Fruit fly (Drosophila melanogaster): ENCODE results near the gene CG2200.
A peak's percentile ranks its signal among the peaks of the same experiment; 100 is the strongest.

CG2200 gene

dm6 chrX:13143100-13143499, 49.0 kb downstream of the CG2200 start (continued):
- TF ChIP-seq CG13123 (GFP tag; optimal IDR thresholded peaks at IDR 0.05) (no peak), TFAM (GFP tag; optimal IDR thresholded peaks at IDR 0.05) (no peak), slp2 (GFP tag; optimal IDR thresholded peaks at IDR 0.05) (no peak), CG32532 (GFP tag; IDR thresholded peaks at IDR 0.05) (peak; percentile 28; the same call in 1 of the 2 replicates), CG15269 (tag; optimal IDR thresholded peaks at IDR 0.05) (peak; percentile 54), CG17912 (GFP tag; optimal IDR thresholded peaks at IDR 0.05) (no peak), twi (tag; optimal IDR thresholded peaks at IDR 0.05) (no peak), cato (GFP tag; optimal IDR thresholded peaks at IDR 0.05; ENCODE audit: borderline replicate concordance) (no peak), croc (GFP tag; conservative IDR thresholded peaks at IDR 0.05) (no peak), sqz (GFP tag; optimal IDR thresholded peaks at IDR 0.05) (no peak), NC2α (GFP tag; optimal IDR thresholded peaks at IDR 0.05) (no peak), CG9876 (GFP tag; optimal IDR thresholded peaks at IDR 0.05) (no peak), CG17385 (GFP tag; optimal IDR thresholded peaks at IDR 0.05) (peak; percentile 61), CG11398 (GFP tag; optimal IDR thresholded peaks at IDR 0.05) (no peak), emc (GFP tag; optimal IDR thresholded peaks at IDR 0.05) (no peak), pita (GFP tag; optimal IDR thresholded peaks at IDR 0.05) (no peak), sisA (GFP tag; IDR thresholded peaks at IDR 0.05) (0 out of 2 replicates have a peak, but pooled peaks have one; percentile 40), sima (GFP tag; optimal IDR thresholded peaks at IDR 0.05) (no peak), row (GFP tag; IDR thresholded peaks at IDR 0.05) (peak; percentile 66), zfh2 (GFP tag; optimal IDR thresholded peaks at IDR 0.05) (no peak), gro (GFP tag; optimal IDR thresholded peaks at IDR 0.05) (no peak), CG8281 (tag; optimal IDR thresholded peaks at IDR 0.05) (no peak), Oli (tag; optimal IDR thresholded peaks at IDR 0.05) (peak; percentile 59), tgo (GFP tag; IDR thresholded peaks at IDR 0.05) (peak; percentile 46; the same call in 2 of the 3 replicates), CG4617 (GFP tag; optimal IDR thresholded peaks at IDR 0.05; ENCODE audit: borderline replicate concordance) (no peak), prd (optimal IDR thresholded peaks at IDR 0.05) (no peak), prd (GFP tag; IDR thresholded peaks at IDR 0.05) (peak; percentile 84), Neu2 (GFP tag; optimal IDR thresholded peaks at IDR 0.05; ENCODE audit: borderline replicate concordance) (no peak), CG1529 (GFP tag; optimal IDR thresholded peaks at IDR 0.05) (no peak), BtbVII (GFP tag; optimal IDR thresholded peaks at IDR 0.05) (no peak), CG42726 (GFP tag; IDR thresholded peaks at IDR 0.05; ENCODE audit: partially characterized antibody) (no peak), gcm (GFP tag; optimal IDR thresholded peaks at IDR 0.05) (peak; percentile 28), CG11696 (GFP tag; IDR thresholded peaks at IDR 0.05) (peak; percentile 68), CG10959 (GFP tag; IDR thresholded peaks at IDR 0.05) (no peak), Hand (GFP tag; optimal IDR thresholded peaks at IDR 0.05) (no peak), sens-2 (GFP tag; IDR thresholded peaks at IDR 0.05) (no peak), crc (GFP tag; optimal IDR thresholded peaks at IDR 0.05) (no peak), disco-r (GFP tag; optimal IDR thresholded peaks at IDR 0.05) (no peak), Stat92E (GFP tag; optimal IDR thresholded peaks at IDR 0.05) (no peak), Sry-δ (GFP tag; optimal IDR thresholded peaks at IDR 0.05) (no peak), CG16779 (GFP tag; IDR thresholded peaks at IDR 0.05) (no peak), CG15696 (tag; optimal IDR thresholded peaks at IDR 0.05) (peak; percentile 31), sob (GFP tag; IDR thresholded peaks at IDR 0.05) (peak; percentile 42; the same call in 1 of the 2 replicates), Ets65A (GFP tag) (no peak), ase (GFP tag; IDR thresholded peaks at IDR 0.05) (0 out of 3 replicates have a peak, but pooled peaks have one; percentile 31), gsb-n (tag; optimal IDR thresholded peaks at IDR 0.05) (no peak), Gug (GFP tag; IDR thresholded peaks at IDR 0.05) (no peak), ash1 (GFP tag; optimal IDR thresholded peaks at IDR 0.05) (no peak), Sin3A (optimal IDR thresholded peaks at IDR 0.05) (no peak), Atf6 (GFP tag; IDR thresholded peaks at IDR 0.05) (no peak; the same call in 1 of the 2 replicates), CG6854 (GFP tag; optimal IDR thresholded peaks at IDR 0.05) (no peak), CG8290 (GFP tag; optimal IDR thresholded peaks at IDR 0.05) (no peak), CG8290 (tag; optimal IDR thresholded peaks at IDR 0.05) (no peak)

All from whole organism, embryonic.